Worm (Caenorhabditis elegans) whole organism, young adult: Measurements from ENCODE around the gene fbxb-77.

Experiments
- B0035.1 ChIP-seq: sonication (generic microtip); optimal IDR thresholded peaks from 2 replicates; lab custom pipeline; 2016; ENCODE audit warnings: missing genetic modification characterization, mild to moderate bottlenecking, missing compliant biosample characterization, missing genotype, missing genetic modification reagents
- B0336.3 ChIP-seq: fragments of 200-800 bp; sonication (Bioruptor generic); IDR thresholded peaks from 2 replicates; pipeline ENCODE4 v1.3.6; 2022; ENCODE audit warnings: missing genetic modification characterization, missing compliant biosample characterization
- C17E4.6 ChIP-seq: fragments of 200-800 bp; sonication (Bioruptor generic); IDR thresholded peaks from 2 replicates; pipeline ENCODE4 v1.3.6; 2022; ENCODE audit warnings: missing genetic modification reagents, missing genetic modification characterization, missing compliant biosample characterization
- F33H1.4 ChIP-seq: fragments of 200-800 bp; sonication (Bioruptor generic); IDR thresholded peaks from 2 replicates; pipeline ENCODE4 v1.3.6; 2022; ENCODE audit warnings: missing genetic modification reagents, missing genetic modification characterization, missing compliant biosample characterization
- K11D2.4 ChIP-seq: fragments of 200-800 bp; sonication (Bioruptor generic); IDR thresholded peaks from 2 replicates; pipeline ENCODE4 v1.3.6; 2022; ENCODE audit warnings: missing genetic modification reagents, missing genetic modification characterization, missing compliant biosample characterization
- K12H6.12 ChIP-seq: fragments of 200-800 bp; sonication (Bioruptor generic); optimal IDR thresholded peaks from 2 replicates; lab custom pipeline; 2018; ENCODE audit warnings: mild to moderate bottlenecking, missing genetic modification characterization, missing compliant biosample characterization
- Y56A3A.18 ChIP-seq: fragments of 200-800 bp; sonication (Bioruptor generic); IDR thresholded peaks from 2 replicates; pipeline ENCODE4 v1.3.6; 2022; ENCODE audit warnings: missing genetic modification reagents, missing genetic modification characterization, missing compliant biosample characterization
- Y67H2A.10 ChIP-seq: fragments of 200-800 bp; sonication (Bioruptor generic); conservative IDR thresholded peaks from 2 replicates; pipeline ENCODE4 v1.3.6; 2022; ENCODE audit warnings: missing genetic modification reagents, missing genetic modification characterization, missing compliant biosample characterization
- Y95B8A.8 ChIP-seq: fragments of 200-800 bp; sonication (Bioruptor generic); IDR thresholded peaks from 2 replicates; pipeline ENCODE4 v1.3.6; 2022; ENCODE audit warnings: missing genetic modification reagents, missing genetic modification characterization, missing compliant biosample characterization
- bed-1 ChIP-seq: fragments of 200-800 bp; sonication (Bioruptor generic); IDR thresholded peaks from 2 replicates; pipeline ENCODE4 v1.3.6; 2022; ENCODE audit warnings: missing genetic modification reagents, missing genetic modification characterization, missing compliant biosample characterization
- ccch-3 ChIP-seq: fragments of 200-800 bp; sonication (Bioruptor generic); optimal IDR thresholded peaks from 2 replicates; lab custom pipeline; 2018; ENCODE audit warnings: mild to moderate bottlenecking, missing genetic modification characterization, missing compliant biosample characterization
- cebp-1 ChIP-seq, 2 experiments: fragments of 200-800 bp in 1 of 2; sonication (Bioruptor generic) in 1 of 2; sonication (generic microtip) in 1 of 2; IDR thresholded peaks in 1 of 2; optimal IDR thresholded peaks in 1 of 2; 2 replicates each; pipeline versions ENCODE4 v1.3.6 to Lab custom; 2017 to 2022; ENCODE audit warnings: missing compliant biosample characterization in 2 of 2, missing genetic modification characterization in 2 of 2, mild to moderate bottlenecking in 1 of 2, missing genetic modification reagents in 1 of 2, moderate library complexity in 1 of 2
- ceh-40 ChIP-seq: fragments of 200-800 bp; sonication (Bioruptor generic); IDR thresholded peaks from 2 replicates; pipeline ENCODE4 v1.3.6; 2022; ENCODE audit warnings: missing genetic modification characterization, missing compliant biosample characterization
- dox-1 ChIP-seq: fragments of 200-800 bp; sonication (Bioruptor generic); IDR thresholded peaks from 2 replicates; pipeline ENCODE4 v1.3.6; 2022; ENCODE audit warnings: missing genetic modification reagents, missing genetic modification characterization, missing compliant biosample characterization
- egl-44 ChIP-seq: fragments of 200-800 bp; sonication (Bioruptor generic); IDR thresholded peaks from 2 replicates; pipeline ENCODE4 v1.3.6; 2022; ENCODE audit warnings: missing genetic modification reagents, missing genetic modification characterization, missing compliant biosample characterization
- ets-4 ChIP-seq: fragments of 200-800 bp; sonication (Bioruptor generic); optimal IDR thresholded peaks from 2 replicates; lab custom pipeline; 2018; ENCODE audit warnings: mild to moderate bottlenecking, missing genetic modification characterization, missing compliant biosample characterization
- fkh-3 ChIP-seq: sonication (generic microtip); optimal IDR thresholded peaks from 2 replicates; lab custom pipeline; 2016; ENCODE audit warnings: mild to moderate bottlenecking, missing genetic modification characterization, missing compliant biosample characterization
- gei-17 ChIP-seq: fragments of 200-800 bp; sonication (Bioruptor generic); optimal IDR thresholded peaks from 2 replicates; lab custom pipeline; 2018; ENCODE audit warnings: mild to moderate bottlenecking, missing genetic modification characterization, missing compliant biosample characterization
- hmg-1.2 ChIP-seq: fragments of 200-800 bp; sonication (Bioruptor generic); IDR thresholded peaks from 2 replicates; pipeline ENCODE4 v1.3.6; 2022; ENCODE audit warnings: missing genetic modification reagents, missing genetic modification characterization, missing compliant biosample characterization
- hsf-1 ChIP-seq: fragments of 200-800 bp; sonication (Bioruptor generic); IDR thresholded peaks from 2 replicates; pipeline ENCODE4 v1.3.6; 2022; ENCODE audit warnings: missing genetic modification reagents, missing genetic modification characterization, missing compliant biosample characterization
- let-526 ChIP-seq: fragments of 200-800 bp; sonication (Bioruptor generic); IDR thresholded peaks from 2 replicates; pipeline ENCODE4 v1.3.6; 2022; ENCODE audit warnings: missing genetic modification reagents, missing genetic modification characterization, missing compliant biosample characterization
- let-607 ChIP-seq, 2 experiments: fragments of 200-800 bp in 1 of 2; sonication (Bioruptor generic) in 1 of 2; sonication (generic microtip) in 1 of 2; optimal IDR thresholded peaks; 2 replicates each; lab custom pipeline; 2016 to 2018; ENCODE audit warnings: mild to moderate bottlenecking in 2 of 2, missing compliant biosample characterization in 2 of 2, missing genetic modification characterization in 2 of 2, moderate library complexity in 2 of 2, missing genotype in 1 of 2
- lin-26 ChIP-seq: fragments of 200-800 bp; sonication (Bioruptor generic); IDR thresholded peaks from 2 replicates; pipeline ENCODE4 v1.3.6; 2022; ENCODE audit warnings: missing genetic modification reagents, missing genetic modification characterization, missing compliant biosample characterization
- lin-35 ChIP-seq, 3 experiments: fragments of 150-350 bp in 2 of 3; sonication (generic microtip) in 1 of 3; optimal IDR thresholded peaks; 2 replicates each; lab custom pipeline; 2014 to 2018; ENCODE audit warnings: missing biosample characterization in 3 of 3, missing genetic modification characterization in 3 of 3, missing genetic modification reagents in 3 of 3
- lin-40 ChIP-seq: sonication (generic microtip); optimal IDR thresholded peaks from 2 replicates; lab custom pipeline; 2016; ENCODE audit warnings: missing genetic modification characterization, mild to moderate bottlenecking, missing compliant biosample characterization, missing genotype, missing genetic modification reagents
- lin-54 ChIP-seq: fragments of 200-800 bp; sonication (Bioruptor generic); optimal IDR thresholded peaks from 2 replicates; lab custom pipeline; 2018; ENCODE audit warnings: mild to moderate bottlenecking, missing genetic modification characterization, missing compliant biosample characterization
- madf-3 ChIP-seq: fragments of 200-800 bp; sonication (Bioruptor generic); IDR thresholded peaks from 2 replicates; pipeline ENCODE4 v1.3.6; 2022; ENCODE audit warnings: missing genetic modification reagents, missing genetic modification characterization, missing compliant biosample characterization
- mcd-1 ChIP-seq: fragments of 200-800 bp; sonication (Bioruptor generic); IDR thresholded peaks from 2 replicates; pipeline ENCODE4 v1.3.6; 2022; ENCODE audit warnings: missing genetic modification reagents, missing genetic modification characterization, missing compliant biosample characterization
- nfyb-1 ChIP-seq: fragments of 200-800 bp; sonication (Bioruptor generic); IDR thresholded peaks from 2 replicates; pipeline ENCODE4 v1.3.6; 2022; ENCODE audit warnings: missing genetic modification reagents, missing genetic modification characterization, missing compliant biosample characterization
- nhr-179 ChIP-seq: sonication (generic microtip); optimal IDR thresholded peaks from 2 replicates; lab custom pipeline; 2016; ENCODE audit warnings: mild to moderate bottlenecking, missing genetic modification characterization, missing compliant biosample characterization
- nhr-27 ChIP-seq: fragments of 200-800 bp; sonication (Bioruptor generic); optimal IDR thresholded peaks from 2 replicates; lab custom pipeline; 2018; ENCODE audit warnings: mild to moderate bottlenecking, missing genetic modification characterization, moderate library complexity, missing compliant biosample characterization
- nhr-80 ChIP-seq: sonication (generic microtip); optimal IDR thresholded peaks from 2 replicates; lab custom pipeline; 2016; ENCODE audit warnings: missing genetic modification characterization, missing compliant biosample characterization
- nhr-90 ChIP-seq: sonication (generic microtip); optimal IDR thresholded peaks from 2 replicates; lab custom pipeline; 2016; ENCODE audit warnings: missing genotype, mild to moderate bottlenecking, missing genetic modification characterization, missing compliant biosample characterization
- pbrm-1 ChIP-seq: fragments of 200-800 bp; sonication (Bioruptor generic); IDR thresholded peaks from 2 replicates; pipeline ENCODE4 v1.3.6; 2022; ENCODE audit warnings: missing genetic modification reagents, missing genetic modification characterization, missing compliant biosample characterization
- rcor-1 ChIP-seq: fragments of 200-800 bp; sonication (Bioruptor generic); IDR thresholded peaks from 2 replicates; pipeline ENCODE4 v1.3.6; 2022; ENCODE audit warnings: missing genetic modification reagents, missing genetic modification characterization, missing compliant biosample characterization
- repo-1 ChIP-seq: sonication (generic microtip); optimal IDR thresholded peaks from 2 replicates; lab custom pipeline; 2017; ENCODE audit warnings: mild to moderate bottlenecking, missing genetic modification characterization, missing compliant biosample characterization
- sdz-38 ChIP-seq: sonication (generic microtip); optimal IDR thresholded peaks from 2 replicates; lab custom pipeline; 2016; ENCODE audit warnings: missing genotype, missing genetic modification characterization, missing compliant biosample characterization
- snpc-3.4 ChIP-seq: sonication (generic microtip); optimal IDR thresholded peaks from 2 replicates; lab custom pipeline; 2017; ENCODE audit warnings: missing genetic modification characterization, mild to moderate bottlenecking, missing compliant biosample characterization, antibody characterized with exemption, moderate library complexity, missing genotype, missing genetic modification reagents
- snpc-4 ChIP-seq, 5 experiments: fragments of 150-350 bp in 1 of 5; sonication (generic microtip) in 4 of 5; optimal IDR thresholded peaks; 2 replicates each; lab custom pipeline; 2014 to 2018; ENCODE audit warnings: missing genetic modification characterization in 5 of 5, missing biosample characterization in 3 of 5, antibody characterized with exemption in 2 of 5, mild to moderate bottlenecking in 2 of 5, missing compliant biosample characterization in 2 of 5, missing genotype in 2 of 5, moderate library complexity in 2 of 5, missing genetic modification reagents in 1 of 5
- sptf-2 ChIP-seq: fragments of 200-800 bp; sonication (Bioruptor generic); optimal IDR thresholded peaks from 2 replicates; lab custom pipeline; 2018; ENCODE audit warnings: mild to moderate bottlenecking, missing genetic modification characterization, missing compliant biosample characterization
- xnd-1 ChIP-seq: sonication (generic microtip); optimal IDR thresholded peaks from 2 replicates; lab custom pipeline; 2016; ENCODE audit warnings: missing genotype, missing genetic modification reagents, missing genetic modification characterization, missing compliant biosample characterization
- zfh-2 ChIP-seq: fragments of 200-800 bp; sonication (Bioruptor generic); conservative IDR thresholded peaks from 2 replicates; pipeline ENCODE4 v1.3.6; 2022; ENCODE audit warnings: missing genetic modification reagents, missing genetic modification characterization, missing compliant biosample characterization
- ztf-18 ChIP-seq: sonication (generic microtip); optimal IDR thresholded peaks from 2 replicates; lab custom pipeline; 2016; ENCODE audit warnings: missing genotype, mild to moderate bottlenecking, missing genetic modification characterization, missing compliant biosample characterization
- ztf-26 ChIP-seq: sonication (generic microtip); optimal IDR thresholded peaks from 2 replicates; lab custom pipeline; 2017; ENCODE audit warnings: missing genetic modification characterization, missing compliant biosample characterization

fbxb-77 gene

DNA sequence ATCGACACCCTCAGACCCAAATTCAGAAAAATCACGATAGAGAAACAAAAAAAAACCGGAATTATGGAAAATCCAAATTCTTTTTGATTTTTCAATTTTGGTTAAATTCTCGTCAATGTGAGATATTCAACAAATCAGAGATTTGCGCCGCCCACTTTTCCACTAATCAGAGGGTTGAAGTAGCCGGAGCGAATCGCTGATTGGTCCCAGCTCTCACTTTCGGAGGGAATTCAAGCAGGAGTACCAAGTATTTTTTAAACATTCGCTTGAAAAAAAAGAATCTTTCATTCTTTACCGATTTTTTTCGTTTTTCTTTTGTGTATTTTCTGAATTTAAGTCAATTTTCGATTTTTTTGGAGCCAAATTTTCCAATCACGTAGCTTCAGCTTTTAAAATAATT is 50.0 kb downstream of the fbxb-77 start:
- no peak for TF ChIP-seq snpc-3.4 (tag; lab: Kevin White, UChicago)
- TF ChIP-seq nhr-27 (tag; lab: Kevin White, UChicago): peak; percentile 43

DNA sequence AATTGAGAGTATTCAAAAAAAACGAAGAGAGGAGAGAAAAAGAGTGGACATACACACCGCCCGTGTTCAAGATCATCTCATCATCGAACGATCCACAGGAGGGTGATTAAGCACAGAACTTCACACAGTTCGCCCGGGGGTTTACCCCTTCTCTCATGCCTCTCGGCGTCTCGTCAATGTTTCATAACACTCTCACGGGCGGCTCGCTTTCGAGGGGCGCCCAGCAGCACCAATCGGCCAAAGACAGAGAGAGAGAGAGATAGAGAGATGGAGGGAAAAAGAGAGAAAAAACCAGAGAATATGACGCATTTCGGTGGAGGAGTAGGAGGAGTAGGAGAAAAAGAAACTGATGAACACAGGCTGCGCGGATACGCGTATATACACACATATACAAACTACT is 50.8 kb downstream of the fbxb-77 start:
- TF ChIP-seq sptf-2: peak; percentile 25
- TF ChIP-seq lin-54: peak; percentile 43
- peak; percentile 21 for TF ChIP-seq repo-1 (tag; lab: Kevin White, UChicago)
- peak; percentile 64 for TF ChIP-seq lin-40
- TF ChIP-seq bed-1 (GFP tag; lab: Robert Waterston, UW): no peak
- no peak for TF ChIP-seq B0035.1
- peak; percentile 83; the same call in 1 of the 2 replicates for TF ChIP-seq dox-1 (GFP tag; lab: Robert Waterston, UW)
- peak; percentile 63; the same call in 1 of the 2 replicates for TF ChIP-seq lin-26
- peak; percentile 65 for TF ChIP-seq mcd-1 (GFP tag; lab: Robert Waterston, UW)
- TF ChIP-seq C17E4.6: 0 out of 2 replicates have a peak, but pooled peaks have one; percentile 19
- 0 out of 2 replicates have a peak, but pooled peaks have one; percentile 25 for TF ChIP-seq egl-44 (GFP tag; lab: Robert Waterston, UW)
- no peak for TF ChIP-seq sdz-38 (tag; lab: Kevin White, UChicago)
- TF ChIP-seq Y95B8A.8: 0 out of 2 replicates have a peak, but pooled peaks have one; percentile 37
- no peak for TF ChIP-seq ccch-3 (GFP tag; lab: Kevin White, UChicago)
- no peak for TF ChIP-seq fkh-3 (tag; lab: Kevin White, UChicago)
- TF ChIP-seq madf-3 (GFP tag; lab: Robert Waterston, UW): peak; percentile 26; the same call in 1 of the 2 replicates
- no peak for TF ChIP-seq F33H1.4 (GFP tag; lab: Robert Waterston, UW)
- 0 out of 2 replicates have a peak, but pooled peaks have one; percentile 47 for TF ChIP-seq let-526 (GFP tag; lab: Robert Waterston, UW)
- peak; percentile 77 for TF ChIP-seq K12H6.12 (tag; lab: Kevin White, UChicago)
- no peak for TF ChIP-seq xnd-1 (tag; lab: Kevin White, UChicago)
- TF ChIP-seq ztf-18 (tag; lab: Kevin White, UChicago): peak; percentile 72
- no peak for TF ChIP-seq snpc-4 (GFP tag; optimal IDR thresholded peaks at IDR 0.05; lab: Kevin White, UChicago)
- peak in 1 of 4 experiments; percentile 25 for TF ChIP-seq snpc-4 (tag; optimal IDR thresholded peaks at IDR 0.05; lab: Kevin White, UChicago)
- TF ChIP-seq nhr-80 (tag; lab: Kevin White, UChicago): peak; percentile 99
- no peak for TF ChIP-seq Y56A3A.18 (GFP tag; lab: Robert Waterston, UW)
- peak; percentile 15 for TF ChIP-seq ztf-26 (tag; lab: Kevin White, UChicago)
- peak; percentile 48; the same call in 1 of the 2 replicates for TF ChIP-seq hmg-1.2 (GFP tag; lab: Robert Waterston, UW)
- TF ChIP-seq gei-17 (GFP tag; lab: Kevin White, UChicago): no peak
- TF ChIP-seq hsf-1 (GFP tag; lab: Robert Waterston, UW): 0 out of 2 replicates have a peak, but pooled peaks have one; percentile 15
- TF ChIP-seq zfh-2: peak; percentile 97
- TF ChIP-seq nhr-179 (tag; lab: Kevin White, UChicago): no peak
- peak; percentile 43; the same call in 1 of the 2 replicates for TF ChIP-seq B0336.3 (GFP tag; lab: Robert Waterston, UW)
- peak; percentile 58; the same call in 1 of the 2 replicates for TF ChIP-seq rcor-1 (GFP tag; lab: Robert Waterston, UW)
- TF ChIP-seq let-607 (tag; optimal IDR thresholded peaks at IDR 0.05; lab: Kevin White, UChicago): peak in 1 of 2 experiments; percentile 27
- peak; percentile 57; the same call in 1 of the 2 replicates for TF ChIP-seq K11D2.4 (GFP tag; lab: Robert Waterston, UW)
- peak; percentile 51 for TF ChIP-seq nhr-90 (tag; lab: Kevin White, UChicago)
- peak; percentile 71 for TF ChIP-seq ets-4 (GFP tag; lab: Kevin White, UChicago)
- TF ChIP-seq lin-35 (GFP tag; optimal IDR thresholded peaks at IDR 0.05; lab: Kevin White, UChicago): peak in 1 of 3 experiments; percentile 28
- peak; percentile 59; the same call in 1 of the 2 replicates for TF ChIP-seq nfyb-1
- peak; percentile 82 for TF ChIP-seq cebp-1 (GFP tag; IDR thresholded peaks at IDR 0.05; lab: Robert Waterston, UW)
- peak; percentile 96 for TF ChIP-seq cebp-1 (tag; optimal IDR thresholded peaks at IDR 0.05; lab: Kevin White, UChicago)
- no peak for TF ChIP-seq ceh-40 (GFP tag; lab: Robert Waterston, UW)
- peak; percentile 52 for TF ChIP-seq pbrm-1 (GFP tag; lab: Robert Waterston, UW)
- TF ChIP-seq Y67H2A.10 (GFP tag; lab: Robert Waterston, UW): no peak
